Worm (Caenorhabditis elegans) whole organism, young adult: ENCODE measurements around the gene fbxa-115.

Source experiments
- F23B12.7 ChIP-seq: sonication (generic microtip); optimal IDR thresholded peaks from 2 replicates; lab custom pipeline; 2017; ENCODE audit warnings: missing genetic modification characterization, mild to moderate bottlenecking, missing compliant biosample characterization, antibody characterized with exemption, moderate library complexity; ENCODE audit not compliant: insufficient read depth
- F49E8.2 ChIP-seq: sonication (generic microtip); optimal IDR thresholded peaks from 3 replicates; lab custom pipeline; 2017; ENCODE audit warnings: missing genetic modification characterization, mild to moderate bottlenecking, missing compliant biosample characterization, antibody characterized with exemption, moderate library complexity; ENCODE audit not compliant: insufficient read depth
- F57A8.1 ChIP-seq: fragments of 200-800 bp; sonication (Bioruptor generic); optimal IDR thresholded peaks from 2 replicates; lab custom pipeline; 2018; ENCODE audit warnings: mild to moderate bottlenecking, missing genetic modification characterization, moderate library complexity, missing compliant biosample characterization
- T07F8.4 ChIP-seq: sonication (generic microtip); optimal IDR thresholded peaks from 2 replicates; lab custom pipeline; 2016; ENCODE audit warnings: mild to moderate bottlenecking, missing genetic modification characterization, moderate library complexity, missing compliant biosample characterization
- Y67H2A.10 ChIP-seq: fragments of 200-800 bp; sonication (Bioruptor generic); conservative IDR thresholded peaks from 2 replicates; pipeline ENCODE4 v1.3.6; 2022; ENCODE audit warnings: missing genetic modification reagents, missing genetic modification characterization, missing compliant biosample characterization
- aptf-3 ChIP-seq: fragments of 200-800 bp; sonication (Bioruptor generic); IDR thresholded peaks from 2 replicates; pipeline ENCODE4 v1.3.6; 2022; ENCODE audit warnings: missing genetic modification characterization, missing compliant biosample characterization
- ceh-58 ChIP-seq: fragments of 200-800 bp; sonication (Bioruptor generic); IDR thresholded peaks from 2 replicates; pipeline ENCODE4 v1.3.6; 2022; ENCODE audit warnings: missing genetic modification characterization, missing compliant biosample characterization
- ceh-79 ChIP-seq: sonication (generic microtip); optimal IDR thresholded peaks from 2 replicates; lab custom pipeline; 2017; ENCODE audit warnings: mild to moderate bottlenecking, missing genetic modification characterization, missing compliant biosample characterization
- ceh-91 ChIP-seq: fragments of 200-800 bp; sonication (Bioruptor generic); IDR thresholded peaks from 2 replicates; pipeline ENCODE4 v1.3.6; 2022; ENCODE audit warnings: missing genetic modification reagents, missing genetic modification characterization, missing compliant biosample characterization
- chd-7 ChIP-seq: sonication (generic microtip); optimal IDR thresholded peaks from 2 replicates; lab custom pipeline; 2016; ENCODE audit warnings: mild to moderate bottlenecking, missing genetic modification characterization, moderate library complexity, missing compliant biosample characterization
- ekl-4 ChIP-seq: fragments of 200-800 bp; sonication (Bioruptor generic); IDR thresholded peaks from 2 replicates; pipeline ENCODE4 v1.3.6; 2022; ENCODE audit warnings: missing genetic modification reagents, missing genetic modification characterization, missing compliant biosample characterization
- madf-10 ChIP-seq: sonication (generic microtip); optimal IDR thresholded peaks from 2 replicates; lab custom pipeline; 2016; ENCODE audit warnings: mild to moderate bottlenecking, missing genetic modification characterization, missing compliant biosample characterization
- pha-4 ChIP-seq: fragments of 150-350 bp; sonication (generic microtip); optimal IDR thresholded peaks from 2 replicates; lab custom pipeline; 2014; ENCODE audit warnings: missing biosample characterization, missing genetic modification reagents, missing genetic modification characterization

- no peak for TF ChIP-seq F49E8.2 (tag; lab: Kevin White, UChicago)
- no peak for TF ChIP-seq F57A8.1 (GFP tag; lab: Kevin White, UChicago)
- no peak for TF ChIP-seq ceh-79 (tag; lab: Kevin White, UChicago)
- no peak for TF ChIP-seq ceh-91 (GFP tag; lab: Robert Waterston, UW)
- TF ChIP-seq ceh-58: no peak
- no peak for TF ChIP-seq pha-4 (tag; lab: Kevin White, UChicago)
- TF ChIP-seq F23B12.7: no peak
- no peak for TF ChIP-seq ekl-4 (GFP tag; lab: Robert Waterston, UW)
- TF ChIP-seq aptf-3 (GFP tag; lab: Robert Waterston, UW): no peak
- no peak for TF ChIP-seq Y67H2A.10 (GFP tag; lab: Robert Waterston, UW)
- no peak for TF ChIP-seq chd-7 (tag; lab: Kevin White, UChicago)
- no peak for TF ChIP-seq T07F8.4
- no peak for TF ChIP-seq madf-10 (tag; lab: Kevin White, UChicago)
These were observed 30.1 kb downstream of the fbxa-115 start for ce11 chrV:20161781-20162289.
